Worm (Caenorhabditis elegans): Measurements from ENCODE around the gene efr-3.

The efr-3 gene

ce11 chrII:6358232-6358631 lies 37.3 kb upstream of the efr-3 start (continued):
- TF ChIP-seq chd-7 (tag; optimal IDR thresholded peaks at IDR 0.05) (no peak), nhr-120 (GFP tag; IDR thresholded peaks at IDR 0.05) (no peak), sdz-38 (tag; optimal IDR thresholded peaks at IDR 0.05) (no peak), F23B12.7 (tag; optimal IDR thresholded peaks at IDR 0.05; ENCODE audit: insufficient read depth) (peak; percentile 54), dpff-1 (tag; optimal IDR thresholded peaks at IDR 0.05) (no peak), lin-26 (GFP tag; IDR thresholded peaks at IDR 0.05) (peak; percentile 66), sptf-2 (GFP tag; optimal IDR thresholded peaks at IDR 0.05) (no peak), lsy-27 (tag; optimal IDR thresholded peaks at IDR 0.05; ENCODE audit: borderline replicate concordance, insufficient read depth) (no peak), tlf-1 (GFP tag; optimal IDR thresholded peaks at IDR 0.05) (no peak), tbx-9 (tag; optimal IDR thresholded peaks at IDR 0.05; ENCODE audit: borderline replicate concordance) (no peak), K12H6.12 (tag; optimal IDR thresholded peaks at IDR 0.05) (no peak), Y53F4B.3 (GFP tag; IDR thresholded peaks at IDR 0.05) (no peak), die-1 (tag; optimal IDR thresholded peaks at IDR 0.05) (peak; percentile 25), T26A5.8 (tag; optimal IDR thresholded peaks at IDR 0.05) (no peak), xnd-1 (tag; optimal IDR thresholded peaks at IDR 0.05) (no peak), attf-6 (GFP tag; IDR thresholded peaks at IDR 0.05) (no peak), ztf-28 (GFP tag; IDR thresholded peaks at IDR 0.05) (no peak), F57C9.4 (tag; optimal IDR thresholded peaks at IDR 0.05) (no peak), let-607 (tag; optimal IDR thresholded peaks at IDR 0.05) (no peak), snpc-4 (GFP tag; optimal IDR thresholded peaks at IDR 0.05) (no peak), snpc-4 (tag; optimal IDR thresholded peaks at IDR 0.05) (no peak), somi-1 (GFP tag; optimal IDR thresholded peaks at IDR 0.05) (no peak), ceh-91 (GFP tag; IDR thresholded peaks at IDR 0.05) (no peak), ets-4 (GFP tag; optimal IDR thresholded peaks at IDR 0.05) (no peak), Y79H2A.3 (GFP tag; conservative IDR thresholded peaks at IDR 0.05) (no peak), mes-4 (tag; optimal IDR thresholded peaks at IDR 0.05) (no peak), ceh-79 (tag; optimal IDR thresholded peaks at IDR 0.05) (no peak), lsl-1 (GFP tag; optimal IDR thresholded peaks at IDR 0.05) (no peak), sea-2 (GFP tag; IDR thresholded peaks at IDR 0.05) (no peak), F33H1.4 (GFP tag; IDR thresholded peaks at IDR 0.05) (no peak), attf-3 (GFP tag; conservative IDR thresholded peaks at IDR 0.05) (no peak), pbrm-1 (GFP tag; IDR thresholded peaks at IDR 0.05) (no peak), ztf-6 (GFP tag; IDR thresholded peaks at IDR 0.05) (no peak), let-526 (GFP tag; IDR thresholded peaks at IDR 0.05) (no peak), hlh-26 (GFP tag; conservative IDR thresholded peaks at IDR 0.05) (no peak), ama-1 (optimal IDR thresholded peaks at IDR 0.05) (no peak), ama-1 (GFP tag; optimal IDR thresholded peaks at IDR 0.05) (no peak), zfh-2 (GFP tag; conservative IDR thresholded peaks at IDR 0.05) (no peak), repo-1 (tag; optimal IDR thresholded peaks at IDR 0.05) (no peak), ceh-58 (GFP tag; IDR thresholded peaks at IDR 0.05) (0 out of 2 replicates have a peak, but pooled peaks have one; percentile 93), lin-40 (tag; optimal IDR thresholded peaks at IDR 0.05) (no peak), B0336.3 (GFP tag; IDR thresholded peaks at IDR 0.05) (no peak), nhr-80 (tag; optimal IDR thresholded peaks at IDR 0.05) (no peak), dox-1 (GFP tag; IDR thresholded peaks at IDR 0.05) (no peak), lin-54 (GFP tag; optimal IDR thresholded peaks at IDR 0.05) (peak; percentile 37), C06A6.2 (GFP tag; conservative IDR thresholded peaks at IDR 0.05) (no peak), F22D6.2 (tag; optimal IDR thresholded peaks at IDR 0.05) (no peak), snpc-1.1 (tag; optimal IDR thresholded peaks at IDR 0.05; ENCODE audit: insufficient read depth) (no peak)
